Worm (Caenorhabditis elegans): ENCODE measurements around the gene W02H5.8.
A peak's percentile ranks its signal among the peaks of the same experiment; 100 is the strongest.

Gene W02H5.8

ce11 chrV:2664525-2665053 is 12.1 kb upstream of the W02H5.8 start, which contains the start of gene ndx-2:
TSS of gene ndx-2 (minus strand) at chrV:2665003.
- TF ChIP-seq fkh-8 (tag; optimal IDR thresholded peaks at IDR 0.05): no peak
- TF ChIP-seq nhr-47 (tag; optimal IDR thresholded peaks at IDR 0.05): no peak
- TF ChIP-seq fos-1 (tag; optimal IDR thresholded peaks at IDR 0.05): no peak
- TF ChIP-seq egl-27 (tag; optimal IDR thresholded peaks at IDR 0.05): no peak
- no peak for TF ChIP-seq pax-3 (tag; optimal IDR thresholded peaks at IDR 0.05)
- no peak for TF ChIP-seq zag-1 (tag; optimal IDR thresholded peaks at IDR 0.05)
- no peak for TF ChIP-seq lin-15B (tag; optimal IDR thresholded peaks at IDR 0.05)
- no peak for TF ChIP-seq nhr-71 (tag; optimal IDR thresholded peaks at IDR 0.05)
- no peak for TF ChIP-seq vab-15 (tag; optimal IDR thresholded peaks at IDR 0.05)
- TF ChIP-seq nhr-85 (tag): no peak
- TF ChIP-seq sup-37 (GFP tag; optimal IDR thresholded peaks at IDR 0.05): no peak
- TF ChIP-seq C16A3.4 (tag; optimal IDR thresholded peaks at IDR 0.05): no peak

ce11 chrV:2660457-2660856 is 8.0 kb upstream of the W02H5.8 start:
- TF ChIP-seq lin-39 (tag; optimal IDR thresholded peaks at IDR 0.05) (no peak), efl-1 (optimal IDR thresholded peaks at IDR 0.05) (no peak), efl-1 (GFP tag; optimal IDR thresholded peaks at IDR 0.05 in 1 of 2) (peak in 1 of 2 experiments; percentile 82)

- TF ChIP-seq unc-98 (GFP tag; IDR thresholded peaks at IDR 0.05) (no peak), zag-1 (tag; optimal IDR thresholded peaks at IDR 0.05) (no peak), dpl-1 (GFP tag; optimal IDR thresholded peaks at IDR 0.05) (peak in 2 of 3 experiments; percentile 10 to 51), C16A3.4 (tag; optimal IDR thresholded peaks at IDR 0.05) (no peak), unc-30 (tag; optimal IDR thresholded peaks at IDR 0.05) (no peak), tbx-2 (tag; optimal IDR thresholded peaks at IDR 0.05) (no peak), ztf-4 (tag; optimal IDR thresholded peaks at IDR 0.05) (no peak), grh-1 (GFP tag; IDR thresholded peaks at IDR 0.05) (no peak), egl-27 (tag; optimal IDR thresholded peaks at IDR 0.05) (no peak), nhr-77 (tag; optimal IDR thresholded peaks at IDR 0.05) (no peak), ama-1 (optimal IDR thresholded peaks at IDR 0.05) (no peak), unc-130 (tag; optimal IDR thresholded peaks at IDR 0.05) (no peak), lin-35 (GFP tag; optimal IDR thresholded peaks at IDR 0.05) (peak in 1 of 2 experiments; percentile 51), snu-23 (GFP tag; optimal IDR thresholded peaks at IDR 0.05) (peak; percentile 12), hpl-2 (GFP tag; optimal IDR thresholded peaks at IDR 0.05) (no peak), jun-1 (tag; optimal IDR thresholded peaks at IDR 0.05) (no peak), nhr-71 (tag; optimal IDR thresholded peaks at IDR 0.05) (peak; percentile 27), elt-2 (tag; optimal IDR thresholded peaks at IDR 0.05) (peak; percentile 41), xbp-1 (tag; optimal IDR thresholded peaks at IDR 0.05) (peak; percentile 1), lin-15B (tag; optimal IDR thresholded peaks at IDR 0.05) (no peak), nhr-47 (tag; optimal IDR thresholded peaks at IDR 0.05) (no peak), efl-1 (optimal IDR thresholded peaks at IDR 0.05) (peak; percentile 34 to 37), efl-1 (GFP tag; optimal IDR thresholded peaks at IDR 0.05 in 1 of 2) (peak; percentile 33 to 93), lsy-2 (tag; optimal IDR thresholded peaks at IDR 0.05) (peak; percentile 14 to 38), mef-2 (tag; optimal IDR thresholded peaks at IDR 0.05) (no peak), dsc-1 (tag; optimal IDR thresholded peaks at IDR 0.05) (no peak), C34B4.2 (tag; optimal IDR thresholded peaks at IDR 0.05) (no peak), nhr-85 (tag) (no peak), mab-9 (GFP tag; IDR thresholded peaks at IDR 0.05) (no peak), fkh-4 (tag; optimal IDR thresholded peaks at IDR 0.05; ENCODE audit: borderline replicate concordance) (no peak)
These were observed 5.2 kb upstream of the W02H5.8 start for ce11 chrV:2657682-2658081.

ce11 chrV:2656159-2656558 is 3.7 kb upstream of the W02H5.8 start:
- TF ChIP-seq Y116A8C.19 (tag; optimal IDR thresholded peaks at IDR 0.05; ENCODE audit: borderline replicate concordance) (no peak), egl-13 (tag; optimal IDR thresholded peaks at IDR 0.05) (no peak), fkh-4 (tag; optimal IDR thresholded peaks at IDR 0.05; ENCODE audit: borderline replicate concordance) (no peak), isw-1 (GFP tag; IDR thresholded peaks at IDR 0.05) (no peak), efl-1 (optimal IDR thresholded peaks at IDR 0.05) (no peak), efl-1 (GFP tag; optimal IDR thresholded peaks at IDR 0.05 in 1 of 2) (peak in 1 of 2 experiments; percentile 48)
